Worm (Caenorhabditis elegans): ENCODE measurements around the gene C28H8.8.

C28H8.8 gene

DNA sequence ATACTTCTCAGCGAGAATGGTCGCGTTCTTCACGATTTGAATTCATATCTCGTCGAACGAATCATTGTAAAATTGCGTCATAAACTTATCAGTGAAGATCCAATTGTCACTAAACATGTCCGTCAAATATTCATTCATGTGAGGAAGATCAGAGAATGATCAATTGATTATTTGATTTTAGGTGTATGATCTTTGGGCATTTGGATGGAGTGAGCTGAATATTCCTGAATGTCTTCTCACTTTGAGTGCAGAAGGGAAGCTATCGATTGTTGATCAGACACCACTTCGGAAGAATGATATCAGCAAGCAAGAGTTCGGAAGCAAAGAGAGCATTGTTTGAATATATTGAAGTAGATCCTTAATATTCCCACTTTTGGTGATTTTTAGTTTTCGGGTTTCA, 14.3 kb downstream of the C28H8.8 start (continued):
- TF ChIP-seq spr-1 (tag; optimal IDR thresholded peaks at IDR 0.05) = peak; percentile 22
- peak; percentile 80 for TF ChIP-seq mep-1 (tag; optimal IDR thresholded peaks at IDR 0.05)
- no peak for TF ChIP-seq madf-9 (GFP tag; conservative IDR thresholded peaks at IDR 0.05)
- TF ChIP-seq dmd-6 (GFP tag; IDR thresholded peaks at IDR 0.05) = peak; percentile 58
- peak; percentile 40 for TF ChIP-seq lin-13 (GFP tag; optimal IDR thresholded peaks at IDR 0.05)
- TF ChIP-seq arid-1 (GFP tag; conservative IDR thresholded peaks at IDR 0.05) = no peak
- TF ChIP-seq cey-2 (tag; optimal IDR thresholded peaks at IDR 0.05; ENCODE audit: borderline replicate concordance, insufficient read depth) = no peak
- no peak for TF ChIP-seq lin-29 (GFP tag; IDR thresholded peaks at IDR 0.05)
- no peak for TF ChIP-seq F37D6.2 (tag; optimal IDR thresholded peaks at IDR 0.05)
- no peak for TF ChIP-seq nhr-41 (GFP tag; IDR thresholded peaks at IDR 0.05)
- TF ChIP-seq dpl-1 (GFP tag; optimal IDR thresholded peaks at IDR 0.05) = peak; percentile 11
- no peak for TF ChIP-seq snpc-4 (tag; optimal IDR thresholded peaks at IDR 0.05)
- no peak for TF ChIP-seq F49E8.2 (tag; optimal IDR thresholded peaks at IDR 0.05; ENCODE audit: borderline replicate concordance)
- peak; percentile 51 for TF ChIP-seq nhr-102 (tag; optimal IDR thresholded peaks at IDR 0.05)
- TF ChIP-seq F26F4.8 (GFP tag; conservative IDR thresholded peaks at IDR 0.05) = no peak
- TF ChIP-seq unc-39 (tag; optimal IDR thresholded peaks at IDR 0.05) = no peak
- TF ChIP-seq ZK546.5 (tag; optimal IDR thresholded peaks at IDR 0.05) = no peak
- peak; percentile 68 for TF ChIP-seq nhr-48 (tag; optimal IDR thresholded peaks at IDR 0.05)
- no peak; the same call in 1 of the 2 replicates for TF ChIP-seq zfp-3 (GFP tag; conservative IDR thresholded peaks at IDR 0.05)
- TF ChIP-seq pha-4 (GFP tag; IDR thresholded peaks at IDR 0.05) = no peak
- TF ChIP-seq pha-4 (tag; optimal IDR thresholded peaks at IDR 0.05) = no peak
- no peak for TF ChIP-seq lin-39 (tag; optimal IDR thresholded peaks at IDR 0.05)
- TF ChIP-seq tra-1 (GFP tag; IDR thresholded peaks at IDR 0.05) = no peak
- TF ChIP-seq lin-15B (tag; optimal IDR thresholded peaks at IDR 0.05) = no peak
- TF ChIP-seq nhr-111 (GFP tag; optimal IDR thresholded peaks at IDR 0.05) = no peak
- peak; percentile 66 for TF ChIP-seq ama-1 (optimal IDR thresholded peaks at IDR 0.05)
- TF ChIP-seq php-3 (GFP tag; IDR thresholded peaks at IDR 0.05) = no peak
- peak; percentile 61 for TF ChIP-seq nhr-77 (tag; optimal IDR thresholded peaks at IDR 0.05)
- no peak for TF ChIP-seq egl-43 (GFP tag; IDR thresholded peaks at IDR 0.05)
- peak; percentile 74 for TF ChIP-seq T20F7.1 (GFP tag; optimal IDR thresholded peaks at IDR 0.05)
- TF ChIP-seq F44E2.7 (GFP tag; IDR thresholded peaks at IDR 0.05) = no peak
- TF ChIP-seq Y5F2A.4 (GFP tag; optimal IDR thresholded peaks at IDR 0.05) = peak; percentile 37

DNA sequence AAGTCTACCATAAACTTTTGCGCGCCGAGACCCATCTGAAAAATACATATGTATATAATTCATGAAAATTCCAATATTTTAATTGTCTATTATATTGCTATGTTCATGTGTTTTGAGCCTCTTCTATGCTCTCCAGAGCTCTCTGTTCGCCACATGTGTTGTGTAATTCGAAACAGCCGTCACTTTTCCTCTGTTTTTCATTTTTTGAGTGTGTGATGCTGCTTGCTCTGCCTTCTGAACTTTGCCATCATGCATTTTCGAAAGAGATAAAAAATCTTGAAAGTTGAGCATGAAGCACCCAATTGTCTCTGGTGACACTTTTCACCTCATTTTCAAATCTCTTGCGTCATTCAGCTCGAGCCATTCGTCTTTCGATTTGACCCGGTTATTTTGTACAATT, 16.3 kb downstream of the C28H8.8 start:
- TF ChIP-seq set-16 (GFP tag; IDR thresholded peaks at IDR 0.05) = no peak
- TF ChIP-seq spr-3 (GFP tag; optimal IDR thresholded peaks at IDR 0.05) = no peak
- TF ChIP-seq ceh-20 (GFP tag; IDR thresholded peaks at IDR 0.05) = no peak
- TF ChIP-seq madf-9 (GFP tag; conservative IDR thresholded peaks at IDR 0.05) = no peak
- TF ChIP-seq unc-62 (GFP tag; optimal IDR thresholded peaks at IDR 0.05 in 1 of 2) = peak in 1 of 2 experiments; percentile 87
- no peak for TF ChIP-seq unc-62 (tag; optimal IDR thresholded peaks at IDR 0.05)

DNA sequence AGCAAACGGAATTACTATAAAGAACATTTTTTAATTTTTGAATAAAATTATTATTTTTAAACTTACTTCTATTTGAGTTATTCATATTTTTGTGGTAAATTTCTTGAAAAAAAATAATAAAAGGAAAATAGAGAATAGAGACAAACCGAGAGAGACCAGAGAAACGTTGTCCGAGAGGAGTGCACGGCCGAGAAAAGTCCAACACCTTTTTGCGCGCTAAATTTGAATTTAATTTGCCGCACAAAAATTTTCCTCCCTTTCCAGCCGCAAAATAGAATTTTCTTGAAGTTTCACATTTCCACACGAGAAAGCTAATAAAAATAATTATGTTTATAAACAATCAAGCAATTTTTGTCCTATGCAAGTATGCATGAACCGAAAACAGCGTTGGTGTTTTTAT, 16.8 kb downstream of the C28H8.8 start, which contains the start of the genes F01F1.11 and F01F1.3:
Gene F01F1.11 (minus strand): TSS at position 118 of the 400 bp plus-strand sequence.
Gene F01F1.3 (plus strand): TSS at position 179 of the 400 bp plus-strand sequence.
- TF ChIP-seq ztf-11 (tag; optimal IDR thresholded peaks at IDR 0.05) (no peak), skn-1 (tag; optimal IDR thresholded peaks at IDR 0.05) (no peak), ces-1 (GFP tag; optimal IDR thresholded peaks at IDR 0.05) (no peak), egl-27 (tag; optimal IDR thresholded peaks at IDR 0.05) (no peak), hlh-11 (tag; optimal IDR thresholded peaks at IDR 0.05) (peak; percentile 51), pqm-1 (tag; optimal IDR thresholded peaks at IDR 0.05) (no peak), lin-29 (GFP tag; IDR thresholded peaks at IDR 0.05) (no peak), zip-2 (tag; optimal IDR thresholded peaks at IDR 0.05) (no peak), nhr-48 (tag; optimal IDR thresholded peaks at IDR 0.05) (peak; percentile 9), ZK337.2 (GFP tag; IDR thresholded peaks at IDR 0.05) (peak; percentile 90), snpc-1.2 (GFP tag; IDR thresholded peaks at IDR 0.05) (no peak), madf-9 (GFP tag; conservative IDR thresholded peaks at IDR 0.05) (peak; percentile 76), dpl-1 (GFP tag; optimal IDR thresholded peaks at IDR 0.05) (peak; percentile 98), nhr-42 (GFP tag; IDR thresholded peaks at IDR 0.05) (no peak), mes-2 (tag; optimal IDR thresholded peaks at IDR 0.05; ENCODE audit: poor library complexity, severe bottlenecking) (peak; percentile 99), mep-1 (tag; optimal IDR thresholded peaks at IDR 0.05) (peak; percentile 57), zag-1 (tag; optimal IDR thresholded peaks at IDR 0.05) (no peak), tra-1 (GFP tag; IDR thresholded peaks at IDR 0.05) (0 out of 2 replicates have a peak, but pooled peaks have one; percentile 40), nhr-102 (tag; optimal IDR thresholded peaks at IDR 0.05) (peak; percentile 39), dve-1 (tag; optimal IDR thresholded peaks at IDR 0.05; ENCODE audit: insufficient read depth) (peak; percentile 75)
